Worm (Caenorhabditis elegans) whole organism, L4/young adult: ENCODE results near the gene rips-1.

Source experiments
- W03F9.2 ChIP-seq: fragments of 150-350 bp; optimal IDR thresholded peaks from 2 replicates; lab custom pipeline; 2014; ENCODE audit warnings: missing biosample characterization, missing genetic modification characterization
- him-1 ChIP-seq: sonication (generic microtip); optimal IDR thresholded peaks from 2 replicates; lab custom pipeline; 2016; ENCODE audit warnings: missing genotype, missing genetic modification reagents, missing genetic modification characterization, missing compliant biosample characterization

DNA sequence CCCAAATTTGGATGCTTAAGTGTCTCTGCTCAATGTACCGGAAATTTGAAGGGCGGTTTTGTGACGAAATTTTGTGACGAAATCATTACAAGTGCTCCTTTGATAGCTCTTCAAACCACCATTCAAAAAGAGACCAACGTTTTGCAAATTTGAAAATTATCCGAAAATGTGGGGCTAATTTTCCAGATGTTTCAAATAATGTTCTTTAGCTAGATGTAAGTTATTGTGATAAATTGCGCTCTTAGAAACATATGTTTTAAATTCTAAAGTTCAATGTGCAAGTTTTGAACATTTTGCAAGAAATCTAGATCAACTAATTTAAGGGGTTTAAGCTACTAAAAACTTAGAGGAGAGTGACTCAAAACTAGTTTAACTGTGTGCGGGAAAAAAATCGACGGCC, 49.1 kb downstream of the rips-1 start:
- TF ChIP-seq him-1 (no peak), W03F9.2 (tag; lab: Kevin White, UChicago) (no peak)
